Fruit fly (Drosophila melanogaster) whole organism, wandering third instar larva: ENCODE results near the gene Atg4b.

Experiments
- Abd-B ChIP-seq: fragments of >200 bp; optimal IDR thresholded peaks from 2 replicates; lab custom pipeline; 2017; ENCODE audit warnings: missing biosample characterization, missing genetic modification characterization
- CG32264 ChIP-seq: fragments of 200-800 bp; sonication (Bioruptor generic); optimal IDR thresholded peaks from 2 replicates; lab custom pipeline; 2016; ENCODE audit warnings: missing biosample characterization, missing genetic modification characterization
- CG9705 ChIP-seq: fragments of 200-800 bp; sonication (Bioruptor generic); optimal IDR thresholded peaks from 2 replicates; lab custom pipeline; 2018; ENCODE audit warnings: missing biosample characterization, mild to moderate bottlenecking, missing genetic modification characterization
- CrebA ChIP-seq: fragments of 200-800 bp; sonication (Bioruptor generic); optimal IDR thresholded peaks from 2 replicates; lab custom pipeline; 2016; ENCODE audit warnings: missing biosample characterization, mild to moderate bottlenecking, missing genetic modification characterization, borderline replicate concordance
- Dfd ChIP-seq: fragments of >200 bp; optimal IDR thresholded peaks from 2 replicates; lab custom pipeline; 2017; ENCODE audit warnings: missing biosample characterization, missing genetic modification characterization
- Dif ChIP-seq: fragments of 200-275, 200-300 bp; sonication (Bioruptor generic); optimal IDR thresholded peaks from 2 replicates; lab custom pipeline; 2018; ENCODE audit warnings: missing biosample characterization, missing genetic modification characterization; ENCODE audit not compliant: partially characterized antibody
- GATAd ChIP-seq: sonication (Bioruptor generic); optimal IDR thresholded peaks from 2 replicates; lab custom pipeline; 2016; ENCODE audit warnings: missing biosample characterization, missing genetic modification characterization
- HLH106 ChIP-seq: fragments of 200-800 bp; optimal IDR thresholded peaks from 3 replicates; lab custom pipeline; 2019; ENCODE audit warnings: missing biosample characterization, mild to moderate bottlenecking, missing genetic modification characterization, moderate library complexity
- Hr78 ChIP-seq: fragments of >200 bp; optimal IDR thresholded peaks from 2 replicates; lab custom pipeline; 2017; ENCODE audit warnings: missing biosample characterization, missing genetic modification characterization
- Hr83 ChIP-seq: fragments of 200-300 bp; sonication (Bioruptor generic); optimal IDR thresholded peaks from 2 replicates; lab custom pipeline; 2016; ENCODE audit warnings: missing biosample characterization, mild to moderate bottlenecking, missing genetic modification characterization, moderate library complexity; ENCODE audit not compliant: poor library complexity, severe bottlenecking
- Jra ChIP-seq: sonication (Bioruptor generic); optimal IDR thresholded peaks from 2 replicates; lab custom pipeline; 2016; ENCODE audit warnings: missing biosample characterization, missing genetic modification characterization
- Mio ChIP-seq: sonication (Bioruptor generic); optimal IDR thresholded peaks from 2 replicates; lab custom pipeline; 2016; ENCODE audit warnings: missing biosample characterization, missing genetic modification characterization
- Myc ChIP-seq: fragments of >200 bp; optimal IDR thresholded peaks from 2 replicates; lab custom pipeline; 2017
- N ChIP-seq: fragments of >200 bp; optimal IDR thresholded peaks from 2 replicates; lab custom pipeline; 2018; ENCODE audit warnings: missing biosample characterization, missing external identifiers, missing genetic modification characterization
- OdsH ChIP-seq: fragments of 200-800 bp; sonication (Bioruptor generic); optimal IDR thresholded peaks from 2 replicates; lab custom pipeline; 2016; ENCODE audit warnings: missing biosample characterization, mild to moderate bottlenecking, missing genetic modification characterization
- Rel ChIP-seq, 2 experiments: fragments of 200-800 bp; sonication (Bioruptor generic) in 1 of 2; optimal IDR thresholded peaks; 2 replicates in 1 of 2; 3 replicates in 1 of 2; lab custom pipeline; 2016 to 2019; ENCODE audit warnings: mild to moderate bottlenecking in 2 of 2, missing biosample characterization in 2 of 2, missing genetic modification characterization in 2 of 2, moderate library complexity in 1 of 2
- Sp1 ChIP-seq: fragments of 200-800 bp; sonication (Bioruptor generic); optimal IDR thresholded peaks from 3 replicates; lab custom pipeline; 2019; ENCODE audit warnings: missing biosample characterization, mild to moderate bottlenecking, missing genetic modification characterization, moderate library complexity
- Vsx2 ChIP-seq: fragments of 200-300, 225-300 bp; sonication (Bioruptor generic); optimal IDR thresholded peaks from 2 replicates; lab custom pipeline; 2018; ENCODE audit warnings: missing biosample characterization, missing genetic modification characterization; ENCODE audit not compliant: partially characterized antibody
- br ChIP-seq: fragments of 200-800 bp; sonication (Bioruptor generic); optimal IDR thresholded peaks from 2 replicates; lab custom pipeline; 2016; ENCODE audit warnings: missing biosample characterization, missing genetic modification characterization
- brk ChIP-seq: fragments of 200-800 bp; sonication (Bioruptor generic); optimal IDR thresholded peaks from 2 replicates; lab custom pipeline; 2016; ENCODE audit warnings: missing biosample characterization, mild to moderate bottlenecking, missing genetic modification characterization
- dmrt93B ChIP-seq: fragments of 200-800 bp; sonication (Bioruptor generic); optimal IDR thresholded peaks from 2 replicates; lab custom pipeline; 2018; ENCODE audit warnings: missing biosample characterization, mild to moderate bottlenecking, missing genetic modification characterization
- dsf ChIP-seq: sonication (Bioruptor generic); optimal IDR thresholded peaks from 2 replicates; lab custom pipeline; 2016; ENCODE audit warnings: missing biosample characterization, missing genetic modification characterization, borderline replicate concordance
- ey ChIP-seq: fragments of 200-800 bp; sonication (Bioruptor generic); optimal IDR thresholded peaks from 2 replicates; lab custom pipeline; 2016; ENCODE audit warnings: missing biosample characterization, missing genetic modification characterization
- foxo ChIP-seq, 2 experiments: fragments of 200-800 bp; sonication (Bioruptor generic); optimal IDR thresholded peaks; 2 replicates in 1 of 2; 3 replicates in 1 of 2; lab custom pipeline; 2016 to 2017; ENCODE audit warnings: missing biosample characterization in 2 of 2, missing genetic modification characterization in 2 of 2
- fru ChIP-seq: fragments of 200-800 bp; sonication (Bioruptor generic); optimal IDR thresholded peaks from 3 replicates; lab custom pipeline; 2016; ENCODE audit warnings: missing biosample characterization, mild to moderate bottlenecking, missing genetic modification characterization
- h ChIP-seq: fragments of 200-800 bp; sonication (Bioruptor generic); optimal IDR thresholded peaks from 3 replicates; lab custom pipeline; 2016; ENCODE audit warnings: missing biosample characterization, mild to moderate bottlenecking, missing genetic modification characterization
- jim ChIP-seq: fragments of 175-275, 200-325 bp; sonication (Bioruptor generic); optimal IDR thresholded peaks from 2 replicates; lab custom pipeline; 2016; ENCODE audit warnings: missing biosample characterization, mild to moderate bottlenecking, missing genetic modification characterization
- lola ChIP-seq: fragments of >200 bp; optimal IDR thresholded peaks from 2 replicates; lab custom pipeline; 2017; ENCODE audit warnings: missing biosample characterization, missing genetic modification characterization
- pan ChIP-seq: fragments of >200 bp; optimal IDR thresholded peaks from 2 replicates; lab custom pipeline; 2017
- psq ChIP-seq: fragments of 200-800 bp; sonication (Bioruptor generic); optimal IDR thresholded peaks from 3 replicates; lab custom pipeline; 2017; ENCODE audit warnings: missing biosample characterization, mild to moderate bottlenecking, missing genetic modification characterization, moderate library complexity
- rgr ChIP-seq: fragments of 200-800 bp; sonication (Bioruptor generic); optimal IDR thresholded peaks from 3 replicates; lab custom pipeline; 2016; ENCODE audit warnings: missing biosample characterization, mild to moderate bottlenecking, missing genetic modification characterization
- sage ChIP-seq: fragments of 200-800 bp; sonication (Bioruptor generic); optimal IDR thresholded peaks from 2 replicates; lab custom pipeline; 2016; ENCODE audit warnings: missing biosample characterization, mild to moderate bottlenecking, missing genetic modification characterization
- sv ChIP-seq: fragments of 200-800 bp; sonication (Bioruptor generic); optimal IDR thresholded peaks from 3 replicates; lab custom pipeline; 2016; ENCODE audit warnings: missing biosample characterization, missing genetic modification characterization
- tai ChIP-seq: sonication (Bioruptor generic); optimal IDR thresholded peaks from 2 replicates; lab custom pipeline; 2016; ENCODE audit warnings: missing biosample characterization, missing genetic modification characterization
- woc ChIP-seq: sonication (Bioruptor generic); optimal IDR thresholded peaks from 2 replicates; lab custom pipeline; 2016; ENCODE audit warnings: missing biosample characterization, mild to moderate bottlenecking, missing genetic modification characterization

Atg4b gene

dm6 chr3R:15347822-15348221 is 8.9 kb downstream of the Atg4b start, which contains the start of the genes CG42726 and CG42727:
CG42726 (plus strand) TSS chr3R:15348048.
CG42727 (plus strand) TSS chr3R:15348048.
- peak; percentile 43 for TF ChIP-seq h (GFP tag; lab: Kevin White, UChicago)
- peak; percentile 56 for TF ChIP-seq rgr (GFP tag; lab: Kevin White, UChicago)
- TF ChIP-seq OdsH (GFP tag; lab: Kevin White, UChicago) = peak; percentile 18
- TF ChIP-seq Abd-B (GFP tag; lab: Kevin White, UChicago) = no peak
- no peak for TF ChIP-seq lola (GFP tag; lab: Kevin White, UChicago)
- TF ChIP-seq CrebA (GFP tag; lab: Kevin White, UChicago) = no peak
- no peak for TF ChIP-seq Dfd (GFP tag; lab: Kevin White, UChicago)
- TF ChIP-seq CG9705 (GFP tag; lab: Kevin White, UChicago) = peak; percentile 16
- peak; percentile 45 for TF ChIP-seq br (GFP tag; lab: Kevin White, UChicago)
- peak; percentile 45 for TF ChIP-seq HLH106 (tag; lab: Kevin White, UChicago)
- no peak for TF ChIP-seq sage
- no peak for TF ChIP-seq GATAd (GFP tag; lab: Kevin White, UChicago)
- peak in 1 of 2 experiments; percentile 60 for TF ChIP-seq foxo (GFP tag; optimal IDR thresholded peaks at IDR 0.05; lab: Kevin White, UChicago)
- peak; percentile 28 for TF ChIP-seq Sp1 (GFP tag; lab: Kevin White, UChicago)
- TF ChIP-seq N (GFP tag; lab: Kevin White, UChicago) = no peak
- peak; percentile 27 for TF ChIP-seq ey (GFP tag; lab: Kevin White, UChicago)
- TF ChIP-seq Hr78 (GFP tag; lab: Kevin White, UChicago) = no peak
- peak; percentile 14 for TF ChIP-seq sv
- TF ChIP-seq woc (GFP tag; lab: Kevin White, UChicago) = peak; percentile 17

- TF ChIP-seq Myc (lab: Kevin White, UChicago) = peak; percentile 3
- no peak for TF ChIP-seq CG9705 (GFP tag; lab: Kevin White, UChicago)
- TF ChIP-seq h (GFP tag; lab: Kevin White, UChicago) = no peak
- TF ChIP-seq dsf (GFP tag; lab: Kevin White, UChicago) = no peak
Measured at dm6 chr3R:15346018-15346383, 10.7 kb downstream of the Atg4b start, which contains the start of the genes Surf4 and CG31301. Surf4 (minus strand) TSS chr3R:15346176. CG31301 (plus strand) TSS chr3R:15346205.

- no peak for TF ChIP-seq Rel (GFP tag; optimal IDR thresholded peaks at IDR 0.05; lab: Kevin White, UChicago)
- TF ChIP-seq Rel (tag; optimal IDR thresholded peaks at IDR 0.05; lab: Kevin White, UChicago) = peak; percentile 67
- TF ChIP-seq brk = no peak
Measured at dm6 chr3R:15345198-15346017, 11.3 kb downstream of the Atg4b start.

- TF ChIP-seq Hr78 (GFP tag; lab: Kevin White, UChicago) = no peak
- TF ChIP-seq psq (GFP tag; lab: Kevin White, UChicago) = peak; percentile 51
- TF ChIP-seq Mio (GFP tag; lab: Kevin White, UChicago) = no peak
- peak; percentile 34 for TF ChIP-seq CG32264 (GFP tag; lab: Kevin White, UChicago)
- no peak for TF ChIP-seq dsf (GFP tag; lab: Kevin White, UChicago)
- TF ChIP-seq ey (GFP tag; lab: Kevin White, UChicago) = peak; percentile 71
- peak in 1 of 2 experiments; percentile 76 for TF ChIP-seq foxo (GFP tag; optimal IDR thresholded peaks at IDR 0.05; lab: Kevin White, UChicago)
- TF ChIP-seq Hr83 (GFP tag; lab: Kevin White, UChicago) = peak; percentile 82
- peak; percentile 49 for TF ChIP-seq br (GFP tag; lab: Kevin White, UChicago)
- no peak for TF ChIP-seq Rel (GFP tag; optimal IDR thresholded peaks at IDR 0.05; lab: Kevin White, UChicago)
- TF ChIP-seq Rel (tag; optimal IDR thresholded peaks at IDR 0.05; lab: Kevin White, UChicago) = peak; percentile 93
- TF ChIP-seq fru (GFP tag; lab: Kevin White, UChicago) = peak; percentile 73
- peak; percentile 34 for TF ChIP-seq CG9705 (GFP tag; lab: Kevin White, UChicago)
- peak; percentile 70 for TF ChIP-seq h (GFP tag; lab: Kevin White, UChicago)
- peak; percentile 68 for TF ChIP-seq OdsH (GFP tag; lab: Kevin White, UChicago)
- no peak for TF ChIP-seq CrebA (GFP tag; lab: Kevin White, UChicago)
- no peak for TF ChIP-seq sage
- TF ChIP-seq jim = no peak
- TF ChIP-seq Dif (GFP tag; lab: Kevin White, UChicago) = peak; percentile 37
- TF ChIP-seq N (GFP tag; lab: Kevin White, UChicago) = no peak
- peak; percentile 57 for TF ChIP-seq Jra (GFP tag; lab: Kevin White, UChicago)
- TF ChIP-seq GATAd (GFP tag; lab: Kevin White, UChicago) = no peak
- peak; percentile 68 for TF ChIP-seq Sp1 (GFP tag; lab: Kevin White, UChicago)
- TF ChIP-seq Myc (lab: Kevin White, UChicago) = no peak
- no peak for TF ChIP-seq Dfd (GFP tag; lab: Kevin White, UChicago)
- peak; percentile 89 for TF ChIP-seq woc (GFP tag; lab: Kevin White, UChicago)
- peak; percentile 63 for TF ChIP-seq rgr (GFP tag; lab: Kevin White, UChicago)
- peak; percentile 56 for TF ChIP-seq HLH106 (tag; lab: Kevin White, UChicago)
- TF ChIP-seq sv = peak; percentile 65
- no peak for TF ChIP-seq tai (GFP tag; lab: Kevin White, UChicago)
- TF ChIP-seq Vsx2 (GFP tag; lab: Kevin White, UChicago) = no peak
- no peak for TF ChIP-seq brk
- TF ChIP-seq Abd-B (GFP tag; lab: Kevin White, UChicago) = no peak
- TF ChIP-seq dmrt93B (GFP tag; lab: Kevin White, UChicago) = no peak
- peak; percentile 86 for TF ChIP-seq pan (lab: Kevin White, UChicago)
- TF ChIP-seq lola (GFP tag; lab: Kevin White, UChicago) = no peak
Measured at dm6 chr3R:15342926-15343685, 13.6 kb downstream of the Atg4b start, which contains the start of gene Nagk. Nagk (minus strand) TSS chr3R:15343256.
